Fruit fly (Drosophila melanogaster): ENCODE results near the gene Teh3.

Gene Teh3

DNA sequence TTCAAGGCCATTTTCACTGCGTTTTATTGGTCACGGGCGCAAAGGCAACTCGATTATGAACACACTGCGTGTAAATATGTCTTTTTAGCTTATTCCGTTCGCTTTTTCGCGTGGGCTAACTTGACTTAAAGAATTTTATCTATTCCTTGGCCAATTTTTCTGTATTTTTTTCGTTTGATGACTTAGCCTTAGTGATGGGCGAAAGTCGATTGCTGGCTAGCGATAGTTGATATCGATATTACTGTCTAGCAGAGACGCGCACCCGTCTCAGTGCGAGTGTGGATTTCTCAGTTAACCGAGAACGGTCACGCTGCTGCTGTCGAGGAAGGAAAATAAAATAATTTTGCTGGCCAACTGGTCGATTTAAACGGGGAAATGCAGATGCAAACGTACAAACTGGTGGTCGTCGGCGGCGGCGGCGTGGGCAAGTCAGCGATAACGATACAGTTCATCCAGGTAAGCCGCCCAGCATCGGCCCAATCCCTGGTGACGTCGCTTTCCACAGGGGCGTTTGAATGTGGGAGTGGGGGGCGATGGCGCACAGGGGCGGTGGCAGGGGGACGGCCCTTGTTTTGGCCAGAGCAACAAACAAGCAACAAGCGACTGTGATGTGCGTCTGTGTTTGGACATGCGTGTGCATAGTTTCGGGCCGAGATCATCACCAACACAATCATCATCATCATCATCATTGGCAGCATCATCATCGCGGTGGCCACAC lies 45.5 kb downstream of the Teh3 start, which contains the start of the genes Rop and Ras64B (continued):
- peak; percentile 68 for TF ChIP-seq HLH4C (GFP tag; IDR thresholded peaks at IDR 0.05; ENCODE audit: partially characterized antibody)
- no peak for TF ChIP-seq lmd (GFP tag; IDR thresholded peaks at IDR 0.05)
- TF ChIP-seq row (GFP tag; IDR thresholded peaks at IDR 0.05) = peak; percentile 39; the same call in 1 of the 3 replicates
- peak; percentile 32 for TF ChIP-seq CG13775 (GFP tag; optimal IDR thresholded peaks at IDR 0.05)
- peak; percentile 32 for TF ChIP-seq Atf3 (GFP tag; optimal IDR thresholded peaks at IDR 0.05)
- TF ChIP-seq PHDP (tag; optimal IDR thresholded peaks at IDR 0.05) = peak; percentile 47
- TF ChIP-seq CG8924 (tag; optimal IDR thresholded peaks at IDR 0.05) = peak; percentile 61
- TF ChIP-seq CG11085 (GFP tag; IDR thresholded peaks at IDR 0.05) = no peak
- peak; percentile 89 for TF ChIP-seq Bgb (GFP tag; IDR thresholded peaks at IDR 0.05; ENCODE audit: partially characterized antibody)
- TF ChIP-seq chinmo (GFP tag; IDR thresholded peaks at IDR 0.05; ENCODE audit: partially characterized antibody) = 0 out of 4 replicates have a peak, but pooled peaks have one; percentile 63
- no peak for TF ChIP-seq CG12219 (GFP tag; optimal IDR thresholded peaks at IDR 0.05)
- TF ChIP-seq Dp (GFP tag; optimal IDR thresholded peaks at IDR 0.05) = peak; percentile 59
- 0 out of 2 replicates have a peak, but pooled peaks have one; percentile 12 for TF ChIP-seq CG6272 (GFP tag; IDR thresholded peaks at IDR 0.05)
- peak; percentile 65 for TF ChIP-seq Hmr (GFP tag; optimal IDR thresholded peaks at IDR 0.05)
- no peak for TF ChIP-seq HLHmδ (GFP tag; optimal IDR thresholded peaks at IDR 0.05)

DNA sequence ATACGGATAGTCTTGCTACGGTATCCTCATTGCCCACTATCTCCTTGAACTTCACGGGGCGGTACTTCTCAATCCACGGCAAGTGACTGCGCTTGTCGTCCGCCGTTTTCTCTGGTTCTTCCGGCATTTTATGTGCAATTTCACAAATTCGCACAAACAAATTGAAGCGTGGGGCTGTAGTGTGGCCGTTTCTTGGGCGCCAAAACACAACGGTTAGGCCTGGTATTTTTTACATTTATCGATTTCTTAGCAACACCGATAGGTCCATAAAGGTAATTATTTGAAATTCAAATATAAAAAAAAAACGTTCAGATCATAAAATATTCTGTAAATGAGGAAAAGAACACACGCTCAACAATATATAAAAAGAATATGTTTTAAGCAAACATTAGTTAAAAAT lies 48.6 kb downstream of the Teh3 start, which contains the start of gene RfC4:
Gene RfC4, minus strand, starts transcription at position 182 of the 400 bp plus-strand sequence.
- TF ChIP-seq hb (GFP tag; IDR thresholded peaks at IDR 0.05; ENCODE audit: partially characterized antibody) = no peak
- peak; percentile 41 for TF ChIP-seq HLH4C (GFP tag; IDR thresholded peaks at IDR 0.05; ENCODE audit: partially characterized antibody)
- peak; percentile 35 for TF ChIP-seq HmgZ (tag; optimal IDR thresholded peaks at IDR 0.05)
- peak; percentile 23; the same call in 2 of the 3 replicates for TF ChIP-seq Opbp (GFP tag; IDR thresholded peaks at IDR 0.05; ENCODE audit: partially characterized antibody)
- TF ChIP-seq scrt (GFP tag; optimal IDR thresholded peaks at IDR 0.05) = no peak
- TF ChIP-seq Dek (tag; optimal IDR thresholded peaks at IDR 0.05) = no peak
- TF ChIP-seq CG33557 (GFP tag; optimal IDR thresholded peaks at IDR 0.05) = no peak
- TF ChIP-seq unc-4 (GFP tag; IDR thresholded peaks at IDR 0.05; ENCODE audit: partially characterized antibody) = peak; percentile 31
- TF ChIP-seq CG2116 (GFP tag; optimal IDR thresholded peaks at IDR 0.05) = peak; percentile 58
- peak; percentile 6 for TF ChIP-seq CG14710 (tag; optimal IDR thresholded peaks at IDR 0.05)
- no peak for TF ChIP-seq Lim3 (GFP tag; IDR thresholded peaks at IDR 0.05)
- no peak for TF ChIP-seq CG1024 (GFP tag; IDR thresholded peaks at IDR 0.05)
- peak; percentile 22 for TF ChIP-seq Sry-δ (GFP tag; optimal IDR thresholded peaks at IDR 0.05)
- TF ChIP-seq CG3847 (GFP tag; IDR thresholded peaks at IDR 0.05) = no peak
- peak; percentile 28 for TF ChIP-seq trem (tag; optimal IDR thresholded peaks at IDR 0.05)
- peak; percentile 50 for TF ChIP-seq BEAF-32 (GFP tag; optimal IDR thresholded peaks at IDR 0.05)
- no peak for TF ChIP-seq CG13894 (tag; optimal IDR thresholded peaks at IDR 0.05)
- no peak for TF ChIP-seq CG12769 (tag; optimal IDR thresholded peaks at IDR 0.05)
- peak; percentile 36; the same call in 1 of the 2 replicates for TF ChIP-seq CG13287 (GFP tag; IDR thresholded peaks at IDR 0.05; ENCODE audit: partially characterized antibody)
- no peak for TF ChIP-seq CG5180 (GFP tag; optimal IDR thresholded peaks at IDR 0.05)
- peak; percentile 46; the same call in 1 of the 2 replicates for TF ChIP-seq MBD-R2 (GFP tag; IDR thresholded peaks at IDR 0.05)
- peak; percentile 27 for TF ChIP-seq MESR4 (GFP tag; optimal IDR thresholded peaks at IDR 0.05)
- TF ChIP-seq stwl (tag; optimal IDR thresholded peaks at IDR 0.05) = peak; percentile 22
- peak; percentile 42; the same call in 1 of the 3 replicates for TF ChIP-seq CG16813 (GFP tag; IDR thresholded peaks at IDR 0.05; ENCODE audit: partially characterized antibody)
- no peak for TF ChIP-seq mld (GFP tag; IDR thresholded peaks at IDR 0.05; ENCODE audit: partially characterized antibody)
- TF ChIP-seq Myb (GFP tag; optimal IDR thresholded peaks at IDR 0.05) = peak; percentile 93
- no peak for TF ChIP-seq salm (tag; optimal IDR thresholded peaks at IDR 0.05)
- peak; percentile 32 for TF ChIP-seq CG1603 (tag; optimal IDR thresholded peaks at IDR 0.05)
- no peak for TF ChIP-seq ci (GFP tag; IDR thresholded peaks at IDR 0.05)
- TF ChIP-seq CG6791 (GFP tag; IDR thresholded peaks at IDR 0.05; ENCODE audit: partially characterized antibody) = 0 out of 3 replicates have a peak, but pooled peaks have one; percentile 2
- TF ChIP-seq Scr (GFP tag; IDR thresholded peaks at IDR 0.05; ENCODE audit: partially characterized antibody) = peak; percentile 44; the same call in 1 of the 2 replicates
- no peak for TF ChIP-seq bowl (GFP tag; IDR thresholded peaks at IDR 0.05)

Measured in whole organism, embryonic.